Worm (Caenorhabditis elegans) whole organism, young adult: ENCODE results near the gene T02E9.6.

Source experiments
- B0019.2 ChIP-seq: fragments of 200-800 bp; sonication (Bioruptor generic); conservative IDR thresholded peaks from 2 replicates; pipeline ENCODE4 v1.3.6; 2022; ENCODE audit warnings: missing genetic modification reagents, missing genetic modification characterization, missing compliant biosample characterization
- B0035.1 ChIP-seq: sonication (generic microtip); optimal IDR thresholded peaks from 2 replicates; lab custom pipeline; 2016; ENCODE audit warnings: missing genetic modification characterization, mild to moderate bottlenecking, missing compliant biosample characterization, missing genotype, missing genetic modification reagents
- B0261.1 ChIP-seq: sonication (generic microtip); optimal IDR thresholded peaks from 2 replicates; lab custom pipeline; 2016; ENCODE audit warnings: mild to moderate bottlenecking, missing genetic modification characterization, moderate library complexity, missing compliant biosample characterization
- D2030.7 ChIP-seq: fragments of 200-800 bp; sonication (Bioruptor generic); IDR thresholded peaks from 2 replicates; pipeline ENCODE4 v1.3.6; 2022; ENCODE audit warnings: missing genetic modification reagents, missing genetic modification characterization, missing compliant biosample characterization
- F37B4.10 ChIP-seq: fragments of 200-800 bp; sonication (Bioruptor generic); IDR thresholded peaks from 2 replicates; pipeline ENCODE4 v1.3.6; 2022; ENCODE audit warnings: missing genetic modification characterization, missing compliant biosample characterization
- F52B5.7 ChIP-seq: sonication (generic microtip); optimal IDR thresholded peaks from 2 replicates; lab custom pipeline; 2016; ENCODE audit warnings: mild to moderate bottlenecking, missing genetic modification characterization, missing compliant biosample characterization
- T26A5.8 ChIP-seq: sonication (generic microtip); optimal IDR thresholded peaks from 2 replicates; lab custom pipeline; 2016; ENCODE audit warnings: missing genetic modification characterization, missing compliant biosample characterization
- Y67H2A.10 ChIP-seq: fragments of 200-800 bp; sonication (Bioruptor generic); conservative IDR thresholded peaks from 2 replicates; pipeline ENCODE4 v1.3.6; 2022; ENCODE audit warnings: missing genetic modification reagents, missing genetic modification characterization, missing compliant biosample characterization
- Y79H2A.3 ChIP-seq: fragments of 200-800 bp; sonication (Bioruptor generic); conservative IDR thresholded peaks from 2 replicates; pipeline ENCODE4 v1.3.6; 2022; ENCODE audit warnings: missing genetic modification reagents, missing genetic modification characterization, missing compliant biosample characterization
- bed-2 ChIP-seq: fragments of 200-800 bp; sonication (Bioruptor generic); IDR thresholded peaks from 2 replicates; pipeline ENCODE4 v1.3.6; 2022; ENCODE audit warnings: missing genetic modification reagents, missing genetic modification characterization, missing compliant biosample characterization
- cebp-1 ChIP-seq, 2 experiments: fragments of 200-800 bp in 1 of 2; sonication (Bioruptor generic) in 1 of 2; sonication (generic microtip) in 1 of 2; IDR thresholded peaks in 1 of 2; optimal IDR thresholded peaks in 1 of 2; 2 replicates each; pipeline versions ENCODE4 v1.3.6 to Lab custom; 2017 to 2022; ENCODE audit warnings: missing compliant biosample characterization in 2 of 2, missing genetic modification characterization in 2 of 2, mild to moderate bottlenecking in 1 of 2, missing genetic modification reagents in 1 of 2, moderate library complexity in 1 of 2
- ceh-100 ChIP-seq: fragments of 200-800 bp; sonication (Bioruptor generic); IDR thresholded peaks from 2 replicates; pipeline ENCODE4 v1.3.6; 2022; ENCODE audit warnings: missing genetic modification reagents, missing genetic modification characterization, missing compliant biosample characterization
- ceh-27 ChIP-seq: fragments of 200-800 bp; sonication (Bioruptor generic); optimal IDR thresholded peaks from 2 replicates; lab custom pipeline; 2018; ENCODE audit warnings: mild to moderate bottlenecking, missing genetic modification characterization, moderate library complexity, missing compliant biosample characterization
- ceh-58 ChIP-seq: fragments of 200-800 bp; sonication (Bioruptor generic); IDR thresholded peaks from 2 replicates; pipeline ENCODE4 v1.3.6; 2022; ENCODE audit warnings: missing genetic modification characterization, missing compliant biosample characterization
- ceh-91 ChIP-seq: fragments of 200-800 bp; sonication (Bioruptor generic); IDR thresholded peaks from 2 replicates; pipeline ENCODE4 v1.3.6; 2022; ENCODE audit warnings: missing genetic modification reagents, missing genetic modification characterization, missing compliant biosample characterization
- dox-1 ChIP-seq: fragments of 200-800 bp; sonication (Bioruptor generic); IDR thresholded peaks from 2 replicates; pipeline ENCODE4 v1.3.6; 2022; ENCODE audit warnings: missing genetic modification reagents, missing genetic modification characterization, missing compliant biosample characterization
- efl-1 ChIP-seq: fragments of 150-350 bp; optimal IDR thresholded peaks from 2 replicates; lab custom pipeline; 2014; ENCODE audit warnings: missing biosample characterization, missing genetic modification reagents, missing genetic modification characterization
- egl-18 ChIP-seq: fragments of 200-800 bp; sonication (Bioruptor generic); IDR thresholded peaks from 2 replicates; pipeline ENCODE4 v1.3.6; 2022; ENCODE audit warnings: missing genetic modification reagents, missing genetic modification characterization, missing compliant biosample characterization
- egrh-3 ChIP-seq: fragments of 200-800 bp; sonication (Bioruptor generic); IDR thresholded peaks from 2 replicates; pipeline ENCODE4 v1.3.6; 2022; ENCODE audit warnings: missing genetic modification reagents, missing genetic modification characterization, missing compliant biosample characterization
- hlh-26 ChIP-seq: fragments of 200-800 bp; sonication (Bioruptor generic); conservative IDR thresholded peaks from 2 replicates; pipeline ENCODE4 v1.3.6; 2022; ENCODE audit warnings: missing genetic modification reagents, missing genetic modification characterization, missing compliant biosample characterization
- hmg-1.2 ChIP-seq: fragments of 200-800 bp; sonication (Bioruptor generic); IDR thresholded peaks from 2 replicates; pipeline ENCODE4 v1.3.6; 2022; ENCODE audit warnings: missing genetic modification reagents, missing genetic modification characterization, missing compliant biosample characterization
- hsf-1 ChIP-seq: fragments of 200-800 bp; sonication (Bioruptor generic); IDR thresholded peaks from 2 replicates; pipeline ENCODE4 v1.3.6; 2022; ENCODE audit warnings: missing genetic modification reagents, missing genetic modification characterization, missing compliant biosample characterization
- lin-54 ChIP-seq: fragments of 200-800 bp; sonication (Bioruptor generic); optimal IDR thresholded peaks from 2 replicates; lab custom pipeline; 2018; ENCODE audit warnings: mild to moderate bottlenecking, missing genetic modification characterization, missing compliant biosample characterization
- lir-1 ChIP-seq: fragments of 200-800 bp; sonication (Bioruptor generic); conservative IDR thresholded peaks from 2 replicates; pipeline ENCODE4 v1.3.6; 2022; ENCODE audit warnings: missing genetic modification reagents, missing genetic modification characterization, missing compliant biosample characterization
- lsl-1 ChIP-seq: fragments of 200-800 bp; sonication (Bioruptor generic); optimal IDR thresholded peaks from 2 replicates; lab custom pipeline; 2018; ENCODE audit warnings: mild to moderate bottlenecking, missing genetic modification characterization, moderate library complexity, missing compliant biosample characterization
- madf-10 ChIP-seq: sonication (generic microtip); optimal IDR thresholded peaks from 2 replicates; lab custom pipeline; 2016; ENCODE audit warnings: mild to moderate bottlenecking, missing genetic modification characterization, missing compliant biosample characterization
- madf-3 ChIP-seq: fragments of 200-800 bp; sonication (Bioruptor generic); IDR thresholded peaks from 2 replicates; pipeline ENCODE4 v1.3.6; 2022; ENCODE audit warnings: missing genetic modification reagents, missing genetic modification characterization, missing compliant biosample characterization
- madf-6 ChIP-seq: fragments of 200-800 bp; sonication (Bioruptor generic); IDR thresholded peaks from 2 replicates; pipeline ENCODE4 v1.3.6; 2022; ENCODE audit warnings: missing genetic modification reagents, missing genetic modification characterization, missing compliant biosample characterization
- madf-8 ChIP-seq: fragments of 200-800 bp; sonication (Bioruptor generic); conservative IDR thresholded peaks from 2 replicates; pipeline ENCODE4 v1.3.6; 2022; ENCODE audit warnings: missing genetic modification reagents, missing genetic modification characterization, missing compliant biosample characterization
- mcd-1 ChIP-seq: fragments of 200-800 bp; sonication (Bioruptor generic); IDR thresholded peaks from 2 replicates; pipeline ENCODE4 v1.3.6; 2022; ENCODE audit warnings: missing genetic modification reagents, missing genetic modification characterization, missing compliant biosample characterization
- mel-28 ChIP-seq: sonication (generic microtip); optimal IDR thresholded peaks from 2 replicates; lab custom pipeline; 2016; ENCODE audit warnings: borderline replicate concordance, mild to moderate bottlenecking, missing genetic modification characterization, missing compliant biosample characterization
- nhr-27 ChIP-seq: fragments of 200-800 bp; sonication (Bioruptor generic); optimal IDR thresholded peaks from 2 replicates; lab custom pipeline; 2018; ENCODE audit warnings: mild to moderate bottlenecking, missing genetic modification characterization, moderate library complexity, missing compliant biosample characterization
- nhr-80 ChIP-seq: sonication (generic microtip); optimal IDR thresholded peaks from 2 replicates; lab custom pipeline; 2016; ENCODE audit warnings: missing genetic modification characterization, missing compliant biosample characterization
- pbrm-1 ChIP-seq: fragments of 200-800 bp; sonication (Bioruptor generic); IDR thresholded peaks from 2 replicates; pipeline ENCODE4 v1.3.6; 2022; ENCODE audit warnings: missing genetic modification reagents, missing genetic modification characterization, missing compliant biosample characterization
- rcor-1 ChIP-seq: fragments of 200-800 bp; sonication (Bioruptor generic); IDR thresholded peaks from 2 replicates; pipeline ENCODE4 v1.3.6; 2022; ENCODE audit warnings: missing genetic modification reagents, missing genetic modification characterization, missing compliant biosample characterization
- snpc-1.1 ChIP-seq: sonication (generic microtip); optimal IDR thresholded peaks from 2 replicates; lab custom pipeline; 2017; ENCODE audit warnings: missing genetic modification characterization, mild to moderate bottlenecking, missing compliant biosample characterization, antibody characterized with exemption, moderate library complexity, missing genotype, missing genetic modification reagents; ENCODE audit not compliant: insufficient read depth
- somi-1 ChIP-seq: fragments of 200-800 bp; sonication (Bioruptor generic); optimal IDR thresholded peaks from 2 replicates; lab custom pipeline; 2018; ENCODE audit warnings: mild to moderate bottlenecking, missing genetic modification characterization, missing compliant biosample characterization
- tbx-9 ChIP-seq: sonication (generic microtip); optimal IDR thresholded peaks from 2 replicates; lab custom pipeline; 2016; ENCODE audit warnings: borderline replicate concordance, missing genetic modification characterization, inconsistent platforms, missing compliant biosample characterization
- unc-130 ChIP-seq: sonication (generic microtip); optimal IDR thresholded peaks from 2 replicates; lab custom pipeline; 2016; ENCODE audit warnings: missing genetic modification reagents, missing genetic modification characterization, missing compliant biosample characterization
- unc-62 ChIP-seq: fragments of 150-350 bp; optimal IDR thresholded peaks from 2 replicates; lab custom pipeline; 2014; ENCODE audit warnings: missing biosample characterization, missing genetic modification reagents, missing genetic modification characterization
- zfh-2 ChIP-seq: fragments of 200-800 bp; sonication (Bioruptor generic); conservative IDR thresholded peaks from 2 replicates; pipeline ENCODE4 v1.3.6; 2022; ENCODE audit warnings: missing genetic modification reagents, missing genetic modification characterization, missing compliant biosample characterization
- zim-3 ChIP-seq: sonication (generic microtip); optimal IDR thresholded peaks from 2 replicates; lab custom pipeline; 2017; ENCODE audit warnings: mild to moderate bottlenecking, missing genetic modification characterization, moderate library complexity, missing compliant biosample characterization
- ztf-25 ChIP-seq: fragments of 200-800 bp; sonication (Bioruptor generic); IDR thresholded peaks from 2 replicates; pipeline ENCODE4 v1.3.6; 2022; ENCODE audit warnings: missing genetic modification reagents, missing genetic modification characterization, missing compliant biosample characterization
- ztf-28 ChIP-seq: fragments of 200-800 bp; sonication (Bioruptor generic); IDR thresholded peaks from 2 replicates; pipeline ENCODE4 v1.3.6; 2022; ENCODE audit warnings: missing genetic modification reagents, missing genetic modification characterization, missing compliant biosample characterization

T02E9.6 gene

DNA sequence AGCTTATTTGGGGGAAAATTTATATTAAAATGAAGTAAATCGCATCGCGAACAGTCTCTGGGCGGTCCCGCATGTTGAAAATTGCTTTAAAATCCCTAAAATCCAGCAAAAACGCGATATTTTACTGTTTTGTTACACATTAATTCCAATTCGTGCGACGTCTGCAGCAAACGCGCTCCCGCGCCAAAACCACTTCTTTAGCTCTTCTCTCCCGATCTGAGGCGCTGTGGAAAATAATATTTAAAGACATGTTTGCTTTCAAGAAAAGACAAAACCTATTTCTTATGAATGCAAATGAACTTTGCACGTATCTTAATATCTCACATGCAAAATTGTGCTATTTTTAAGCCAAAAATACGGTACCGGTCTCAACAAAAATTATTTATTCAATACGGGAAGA, 5.5 kb downstream of the T02E9.6 start:
- TF ChIP-seq D2030.7 (0 out of 2 replicates have a peak, but pooled peaks have one; percentile 37), hmg-1.2 (GFP tag; lab: Robert Waterston, UW) (peak; percentile 22; the same call in 1 of the 2 replicates), ceh-100 (GFP tag; lab: Robert Waterston, UW) (peak; percentile 92), ztf-28 (GFP tag; lab: Robert Waterston, UW) (peak; percentile 73; the same call in 1 of the 2 replicates), pbrm-1 (GFP tag; lab: Robert Waterston, UW) (peak; percentile 31; the same call in 1 of the 2 replicates), egrh-3 (GFP tag; lab: Robert Waterston, UW) (peak; percentile 49; the same call in 1 of the 2 replicates), dox-1 (GFP tag; lab: Robert Waterston, UW) (peak; percentile 53; the same call in 1 of the 2 replicates), mcd-1 (peak; percentile 78), ceh-91 (GFP tag; lab: Robert Waterston, UW) (peak; percentile 54), Y79H2A.3 (GFP tag; lab: Robert Waterston, UW) (0 out of 2 replicates have a peak, but pooled peaks have one; percentile 56), Y67H2A.10 (GFP tag; lab: Robert Waterston, UW) (0 out of 2 replicates have a peak, but pooled peaks have one; percentile 13)

- TF ChIP-seq egl-18 (no peak), efl-1 (peak; percentile 48), D2030.7 (peak; percentile 88), ceh-58 (GFP tag; lab: Robert Waterston, UW) (no peak), unc-62 (GFP tag; lab: Kevin White, UChicago) (no peak), dox-1 (GFP tag; lab: Robert Waterston, UW) (peak; percentile 97), nhr-80 (tag; lab: Kevin White, UChicago) (peak; percentile 59), Y79H2A.3 (GFP tag; lab: Robert Waterston, UW) (0 out of 2 replicates have a peak, but pooled peaks have one; percentile 37), rcor-1 (peak; percentile 89), zim-3 (tag; lab: Kevin White, UChicago) (no peak), zfh-2 (GFP tag; lab: Robert Waterston, UW) (no peak), hmg-1.2 (GFP tag; lab: Robert Waterston, UW) (peak; percentile 77), hsf-1 (GFP tag; lab: Robert Waterston, UW) (no peak), egrh-3 (GFP tag; lab: Robert Waterston, UW) (0 out of 2 replicates have a peak, but pooled peaks have one; percentile 7), B0019.2 (GFP tag; lab: Robert Waterston, UW) (peak; percentile 38; the same call in 1 of the 2 replicates), mel-28 (tag; lab: Kevin White, UChicago) (no peak), snpc-1.1 (tag; lab: Kevin White, UChicago) (no peak), bed-2 (GFP tag; lab: Robert Waterston, UW) (no peak), somi-1 (no peak), nhr-27 (tag; lab: Kevin White, UChicago) (no peak), ztf-25 (GFP tag; lab: Robert Waterston, UW) (no peak), tbx-9 (tag; lab: Kevin White, UChicago) (no peak), madf-10 (tag; lab: Kevin White, UChicago) (no peak), B0035.1 (tag; lab: Kevin White, UChicago) (no peak), madf-3 (GFP tag; lab: Robert Waterston, UW) (no peak), F52B5.7 (tag; lab: Kevin White, UChicago) (no peak), B0261.1 (tag; lab: Kevin White, UChicago) (no peak), ceh-27 (GFP tag; lab: Kevin White, UChicago) (peak; percentile 15), lir-1 (GFP tag; lab: Robert Waterston, UW) (peak; percentile 70; the same call in 1 of the 2 replicates), ceh-91 (GFP tag; lab: Robert Waterston, UW) (peak; percentile 78), ceh-100 (GFP tag; lab: Robert Waterston, UW) (peak; percentile 89), lin-54 (GFP tag; lab: Kevin White, UChicago) (peak; percentile 63), T26A5.8 (no peak), unc-130 (GFP tag; lab: Kevin White, UChicago) (no peak), madf-8 (GFP tag; lab: Robert Waterston, UW) (peak; percentile 39), madf-6 (GFP tag; lab: Robert Waterston, UW) (peak; percentile 76), F37B4.10 (GFP tag; lab: Robert Waterston, UW) (no peak), hlh-26 (GFP tag; lab: Robert Waterston, UW) (no peak), cebp-1 (GFP tag; IDR thresholded peaks at IDR 0.05; lab: Robert Waterston, UW) (no peak), cebp-1 (tag; optimal IDR thresholded peaks at IDR 0.05; lab: Kevin White, UChicago) (no peak), pbrm-1 (GFP tag; lab: Robert Waterston, UW) (peak; percentile 84), lsl-1 (GFP tag; lab: Kevin White, UChicago) (peak; percentile 64)
Measured at ce11 chrV:11326914-11327367, 7.2 kb downstream of the T02E9.6 start, which contains the start of gene tmed-10. TSS of gene tmed-10 (minus strand) at chrV:11326964.
